Worm (Caenorhabditis elegans): ENCODE measurements around the gene srx-41.

ce11 chrV:3585011-3585410 lies 52.0 kb downstream of the srx-41 start:
- TF ChIP-seq ztf-11 (tag; optimal IDR thresholded peaks at IDR 0.05) = no peak
- peak; percentile 3 for TF ChIP-seq aly-2 (tag; optimal IDR thresholded peaks at IDR 0.05)
- TF ChIP-seq lin-35 (GFP tag; optimal IDR thresholded peaks at IDR 0.05) = no peak
- TF ChIP-seq ces-1 (GFP tag; optimal IDR thresholded peaks at IDR 0.05) = no peak
- TF ChIP-seq nhr-28 (tag; optimal IDR thresholded peaks at IDR 0.05) = no peak
- no peak for TF ChIP-seq C16A3.4 (tag; optimal IDR thresholded peaks at IDR 0.05)
- TF ChIP-seq dsc-1 (tag; optimal IDR thresholded peaks at IDR 0.05) = no peak
- TF ChIP-seq egl-27 (tag; optimal IDR thresholded peaks at IDR 0.05) = no peak
